Worm (Caenorhabditis elegans) whole organism, mixed stage, embryonic: ENCODE measurements around the gene bath-31.

ENCODE experiments used
- M03D4.4 ChIP-seq: sonication (generic microtip); optimal IDR thresholded peaks from 2 replicates; lab custom pipeline; 2017; ENCODE audit warnings: mild to moderate bottlenecking, missing genetic modification characterization, missing compliant biosample characterization
- elt-3 ChIP-seq: fragments of 150-350 bp; optimal IDR thresholded peaks from 2 replicates; lab custom pipeline; 2014; ENCODE audit warnings: missing biosample characterization, missing genetic modification characterization
- mep-1 ChIP-seq: fragments of 150-350 bp; optimal IDR thresholded peaks from 2 replicates; lab custom pipeline; 2017; ENCODE audit warnings: missing biosample characterization, missing genetic modification reagents, missing genetic modification characterization, inconsistent platforms
- nhr-237 ChIP-seq: fragments of 150-350 bp; optimal IDR thresholded peaks from 2 replicates; lab custom pipeline; 2014; ENCODE audit warnings: missing biosample characterization, missing genetic modification characterization
- pha-4 ChIP-seq: fragments of 150-350 bp; optimal IDR thresholded peaks from 2 replicates; lab custom pipeline; 2018; ENCODE audit warnings: missing biosample characterization, missing genetic modification reagents, missing genetic modification characterization
- snpc-4 ChIP-seq: fragments of 150-350 bp; optimal IDR thresholded peaks from 2 replicates; lab custom pipeline; 2014; ENCODE audit warnings: missing biosample characterization, missing genetic modification characterization
- unc-62 ChIP-seq: fragments of 150-350 bp; optimal IDR thresholded peaks from 2 replicates; lab custom pipeline; 2014; ENCODE audit warnings: missing biosample characterization, missing genetic modification reagents, missing genetic modification characterization

DNA sequence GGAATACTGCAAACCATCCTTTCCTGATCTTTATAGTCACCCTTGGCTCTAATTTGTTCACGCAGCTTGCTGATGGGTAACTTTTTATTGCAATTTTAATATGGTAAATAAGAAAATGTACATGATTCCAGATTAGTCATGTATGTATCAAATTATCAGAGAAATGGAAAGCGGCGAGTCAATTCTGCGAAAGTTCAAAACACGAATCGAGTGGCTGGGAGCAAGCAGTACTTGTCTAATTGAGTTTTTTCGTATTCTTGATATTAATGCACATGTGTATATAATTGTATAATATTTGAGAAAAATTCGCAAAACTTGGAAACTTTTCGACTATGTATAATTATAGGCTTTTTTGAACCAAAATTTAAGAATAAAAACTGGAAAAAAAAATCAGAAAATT is 27.2 kb downstream of the bath-31 start, which contains the start of gene T24E12.12:
- TF ChIP-seq snpc-4 (tag; lab: Kevin White, UChicago) (no peak), mep-1 (tag; lab: Kevin White, UChicago) (no peak), M03D4.4 (tag; lab: Kevin White, UChicago) (no peak), nhr-237 (tag; lab: Kevin White, UChicago) (no peak), unc-62 (GFP tag; lab: Kevin White, UChicago) (no peak), elt-3 (tag; lab: Kevin White, UChicago) (no peak), pha-4 (tag; lab: Kevin White, UChicago) (no peak)
